Fruit fly (Drosophila melanogaster) whole organism, adult: Measurements from ENCODE around the gene CG17027.

Experiments
- CG11617 ChIP-seq: fragments of 200-800 bp; sonication (Bioruptor generic); optimal IDR thresholded peaks from 2 replicates; lab custom pipeline; 2017; ENCODE audit warnings: mild to moderate bottlenecking, missing biosample characterization, missing genetic modification reagents, missing genetic modification characterization
- CG12768 ChIP-seq: fragments of 200-800 bp; sonication (Bioruptor generic); optimal IDR thresholded peaks from 2 replicates; lab custom pipeline; 2017; ENCODE audit warnings: missing biosample characterization, missing genetic modification characterization, mild to moderate bottlenecking, moderate library complexity, missing genetic modification reagents
- CG14711 ChIP-seq: fragments of 200-800 bp; sonication (Bioruptor generic); optimal IDR thresholded peaks from 2 replicates; lab custom pipeline; 2018; ENCODE audit warnings: missing biosample characterization, mild to moderate bottlenecking, missing genetic modification characterization, moderate library complexity
- CG1620 ChIP-seq: fragments of 200-800 bp; sonication (Bioruptor generic); optimal IDR thresholded peaks from 2 replicates; lab custom pipeline; 2016; ENCODE audit warnings: missing biosample characterization, missing genetic modification characterization
- CG33017 ChIP-seq: fragments of 200-800 bp; sonication (Bioruptor generic); optimal IDR thresholded peaks from 2 replicates; lab custom pipeline; 2018; ENCODE audit warnings: missing biosample characterization, mild to moderate bottlenecking, missing genetic modification characterization, moderate library complexity
- CG5204 ChIP-seq: fragments of 200-800 bp; sonication (Bioruptor generic); optimal IDR thresholded peaks from 2 replicates; lab custom pipeline; 2016; ENCODE audit warnings: missing biosample characterization, missing genetic modification characterization
- CG7045 ChIP-seq: fragments of 200-800 bp; sonication (Bioruptor generic); optimal IDR thresholded peaks from 2 replicates; lab custom pipeline; 2017; ENCODE audit warnings: missing biosample characterization, mild to moderate bottlenecking, missing genetic modification characterization
- CG7101 ChIP-seq: fragments of 200-800 bp; sonication (Bioruptor generic); optimal IDR thresholded peaks from 2 replicates; lab custom pipeline; 2018; ENCODE audit warnings: missing biosample characterization, mild to moderate bottlenecking, missing genetic modification characterization, moderate library complexity
- Clk ChIP-seq: fragments of 200-800 bp; sonication (Bioruptor generic); optimal IDR thresholded peaks from 2 replicates; lab custom pipeline; 2017; ENCODE audit warnings: missing biosample characterization, missing genetic modification characterization
- Crg-1 ChIP-seq: fragments of 200-800 bp; sonication (Bioruptor generic); optimal IDR thresholded peaks from 2 replicates; lab custom pipeline; 2016; ENCODE audit warnings: missing biosample characterization, missing genetic modification characterization
- Hr96 ChIP-seq: fragments of 200-800 bp; sonication (Bioruptor generic); optimal IDR thresholded peaks from 2 replicates; lab custom pipeline; 2016; ENCODE audit warnings: missing biosample characterization, missing genetic modification characterization
- Mnt ChIP-seq: fragments of 200-800 bp; sonication (Bioruptor generic); optimal IDR thresholded peaks from 2 replicates; lab custom pipeline; 2016; ENCODE audit warnings: missing biosample characterization, mild to moderate bottlenecking, missing genetic modification characterization
- bab1 ChIP-seq: fragments of 200-800 bp; sonication (Bioruptor generic); optimal IDR thresholded peaks from 3 replicates; lab custom pipeline; 2019; ENCODE audit warnings: missing biosample characterization, mild to moderate bottlenecking, missing genetic modification characterization, moderate library complexity
- cic ChIP-seq: fragments of 200-800 bp; sonication (Bioruptor generic); optimal IDR thresholded peaks from 2 replicates; lab custom pipeline; 2017; ENCODE audit warnings: missing biosample characterization, mild to moderate bottlenecking, missing genetic modification characterization, moderate library complexity
- cnc ChIP-seq, 2 experiments: fragments of >200 bp; optimal IDR thresholded peaks; 2 replicates each; lab custom pipeline; 2017
- kay ChIP-seq: fragments of 200-800 bp; sonication (Bioruptor generic); peaks from one replicate; lab custom pipeline; 2016; ENCODE audit warnings: missing biosample characterization, missing genetic modification characterization, borderline replicate concordance
- ovo ChIP-seq: fragments of 200-800 bp; sonication (Bioruptor generic); optimal IDR thresholded peaks from 2 replicates; lab custom pipeline; 2016; ENCODE audit warnings: missing biosample characterization, missing genetic modification characterization
- pad ChIP-seq: fragments of 200-800 bp; sonication (Bioruptor generic); optimal IDR thresholded peaks from 3 replicates; lab custom pipeline; 2017; ENCODE audit warnings: missing biosample characterization, missing genetic modification characterization, mild to moderate bottlenecking, moderate library complexity, missing genetic modification reagents
- tj ChIP-seq: fragments of 200-800 bp; sonication (Bioruptor generic); optimal IDR thresholded peaks from 3 replicates; lab custom pipeline; 2017; ENCODE audit warnings: missing biosample characterization, mild to moderate bottlenecking, missing genetic modification characterization, moderate library complexity
- toe ChIP-seq: fragments of 200-800 bp; sonication (Bioruptor generic); optimal IDR thresholded peaks from 2 replicates; lab custom pipeline; 2016; ENCODE audit warnings: missing biosample characterization, missing genetic modification characterization

The CG17027 gene

DNA sequence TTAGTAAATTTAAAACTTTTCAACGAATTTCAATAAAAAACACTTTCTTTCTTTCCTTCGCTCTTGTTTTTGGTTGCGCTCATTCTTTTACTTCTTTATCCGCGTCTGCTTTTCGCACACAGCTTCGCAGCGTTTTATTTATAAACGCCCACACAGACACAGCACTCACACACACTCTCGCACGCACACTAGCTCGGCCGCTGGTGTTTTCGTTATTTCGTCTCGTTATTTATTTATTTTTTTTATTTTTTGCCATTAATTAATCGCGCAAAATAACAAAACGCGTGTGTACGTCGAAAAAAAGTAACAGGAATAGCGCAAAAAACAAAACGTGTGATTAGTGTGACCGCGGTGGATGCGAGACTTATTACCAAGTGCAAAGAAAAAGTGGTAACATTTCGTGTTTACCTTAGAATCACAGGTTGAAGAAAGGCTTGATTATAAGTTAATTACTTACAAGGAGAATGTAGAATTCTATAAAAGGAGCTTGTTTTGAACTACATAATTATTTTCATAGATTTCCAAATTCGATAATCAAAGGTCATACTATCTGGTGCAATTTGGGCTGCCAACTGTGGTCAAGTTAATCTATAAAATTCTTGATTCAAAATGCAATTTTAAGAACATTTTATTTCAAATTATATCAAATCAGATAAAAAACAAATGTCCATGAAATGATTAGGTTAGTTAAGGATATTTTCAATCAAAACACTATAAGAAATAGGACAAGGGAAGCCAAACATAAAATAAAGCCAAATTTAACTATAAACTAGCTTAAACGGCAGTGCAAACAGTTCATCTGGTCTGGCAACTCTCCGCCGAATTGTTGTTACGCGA lies 24.7 kb downstream of the CG17027 start, which contains the start of the genes hzg and mRpS31:
TSS of gene hzg (minus strand) at position 336 of the 837 bp plus-strand sequence.
TSS of gene mRpS31 (plus strand) at position 793 of the 837 bp plus-strand sequence.
- peak; percentile 68 for TF ChIP-seq cic
- TF ChIP-seq Crg-1, result no peak
- TF ChIP-seq CG7101 (tag; lab: Kevin White, UChicago), result peak; percentile 69
- peak; percentile 45 for TF ChIP-seq bab1 (GFP tag; lab: Kevin White, UChicago)
- TF ChIP-seq CG5204 (GFP tag; lab: Kevin White, UChicago), result no peak
- peak; percentile 62 for TF ChIP-seq Mnt
- TF ChIP-seq pad (GFP tag; lab: Kevin White, UChicago), result no peak
- no peak for TF ChIP-seq cnc (optimal IDR thresholded peaks at IDR 0.05; lab: Kevin White, UChicago)
- TF ChIP-seq CG7045, result peak; percentile 25
- TF ChIP-seq tj, result peak; percentile 39
- peak; percentile 71 for TF ChIP-seq CG12768
- TF ChIP-seq CG14711 (tag; lab: Kevin White, UChicago), result peak; percentile 49
- peak; percentile 22 for TF ChIP-seq Hr96
- TF ChIP-seq CG11617 (GFP tag; lab: Kevin White, UChicago), result peak; percentile 44
- peak; percentile 26 for TF ChIP-seq CG1620
- no peak for TF ChIP-seq Clk (GFP tag; lab: Kevin White, UChicago)
- TF ChIP-seq ovo (GFP tag; lab: Kevin White, UChicago), result peak; percentile 35
- peak; percentile 15 for TF ChIP-seq CG33017 (tag; lab: Kevin White, UChicago)
- TF ChIP-seq toe (GFP tag; lab: Kevin White, UChicago), result peak; percentile 57
- TF ChIP-seq kay (GFP tag; lab: Kevin White, UChicago), result no peak

DNA sequence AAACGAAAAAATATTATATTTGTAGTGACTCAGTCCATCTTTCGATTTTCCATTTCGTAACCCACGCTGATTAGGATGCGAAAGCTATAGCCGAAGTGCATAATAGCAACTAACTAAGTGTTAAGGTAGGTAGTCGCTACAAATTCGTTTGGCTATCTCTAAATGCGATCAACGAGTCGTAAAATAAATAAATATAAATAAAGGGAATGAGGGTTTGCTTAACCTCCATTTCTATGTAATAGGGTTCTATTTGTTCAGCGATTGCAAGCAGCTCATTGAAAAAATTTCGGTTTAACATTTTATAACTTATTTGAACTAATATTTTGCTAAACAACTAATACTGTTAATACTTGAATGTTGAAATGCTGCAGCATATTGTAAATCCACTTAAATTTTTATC lies 30.3 kb downstream of the CG17027 start:
- TF ChIP-seq toe (GFP tag; lab: Kevin White, UChicago) (no peak), tj (no peak), CG12768 (no peak), Mnt (no peak), cic (peak; percentile 60), kay (GFP tag; lab: Kevin White, UChicago) (no peak), CG1620 (no peak)

DNA sequence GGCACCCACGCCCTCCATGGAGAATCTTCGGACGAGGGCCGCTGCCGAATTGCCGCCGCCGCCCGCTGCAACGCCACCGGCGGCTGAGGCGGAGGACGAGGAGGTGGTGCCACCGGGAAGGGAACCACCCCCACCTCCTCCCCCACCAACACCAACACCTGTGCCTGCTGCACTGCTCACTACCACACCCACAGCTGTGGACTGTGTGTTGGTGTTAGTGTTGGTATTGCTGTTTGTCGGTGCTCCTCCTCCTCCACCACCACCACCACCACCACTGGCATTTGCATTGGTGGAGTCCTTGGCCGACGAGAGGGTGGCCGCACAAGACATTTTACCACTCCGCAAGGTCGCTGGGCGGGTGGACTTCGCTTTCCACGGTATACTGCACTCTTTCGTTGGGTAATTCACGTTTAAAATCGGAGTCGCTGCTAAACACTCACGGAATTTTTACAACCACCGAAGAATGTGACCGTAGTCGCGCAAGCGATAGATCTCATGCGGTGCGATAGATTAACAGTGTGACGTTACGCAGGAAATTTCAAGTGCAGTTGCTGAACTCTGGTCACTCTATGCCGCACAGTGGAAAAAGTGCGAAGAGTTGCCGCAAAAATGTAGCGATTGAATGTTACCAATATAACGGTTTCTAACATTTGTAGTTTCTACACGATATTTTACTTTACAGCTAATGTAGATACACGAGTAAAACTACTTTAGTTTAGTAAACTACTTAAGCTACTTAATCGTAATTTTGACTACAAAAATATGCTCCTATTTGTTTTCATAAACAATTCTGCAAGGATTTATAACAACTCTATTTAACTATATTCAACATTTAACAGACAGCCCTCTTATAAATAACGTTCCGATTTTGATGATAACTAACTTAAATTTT lies 31.7 kb downstream of the CG17027 start, which contains the start of gene mib1:
TSS of gene mib1 (minus strand) at position 494 of the 892 bp plus-strand sequence.
- TF ChIP-seq tj (peak; percentile 22), CG12768 (peak; percentile 31), CG1620 (no peak), cic (peak; percentile 76), Crg-1 (no peak), CG11617 (GFP tag; lab: Kevin White, UChicago) (peak; percentile 5), pad (GFP tag; lab: Kevin White, UChicago) (peak; percentile 53), CG33017 (tag; lab: Kevin White, UChicago) (no peak), toe (GFP tag; lab: Kevin White, UChicago) (no peak), Mnt (peak; percentile 30), CG5204 (GFP tag; lab: Kevin White, UChicago) (no peak), CG14711 (tag; lab: Kevin White, UChicago) (peak; percentile 40), cnc (optimal IDR thresholded peaks at IDR 0.05; lab: Kevin White, UChicago) (no peak), kay (GFP tag; lab: Kevin White, UChicago) (no peak), Clk (GFP tag; lab: Kevin White, UChicago) (no peak), CG7101 (tag; lab: Kevin White, UChicago) (peak; percentile 29), bab1 (GFP tag; lab: Kevin White, UChicago) (peak; percentile 71), Hr96 (peak; percentile 31), CG7045 (no peak), ovo (GFP tag; lab: Kevin White, UChicago) (peak; percentile 44)

DNA sequence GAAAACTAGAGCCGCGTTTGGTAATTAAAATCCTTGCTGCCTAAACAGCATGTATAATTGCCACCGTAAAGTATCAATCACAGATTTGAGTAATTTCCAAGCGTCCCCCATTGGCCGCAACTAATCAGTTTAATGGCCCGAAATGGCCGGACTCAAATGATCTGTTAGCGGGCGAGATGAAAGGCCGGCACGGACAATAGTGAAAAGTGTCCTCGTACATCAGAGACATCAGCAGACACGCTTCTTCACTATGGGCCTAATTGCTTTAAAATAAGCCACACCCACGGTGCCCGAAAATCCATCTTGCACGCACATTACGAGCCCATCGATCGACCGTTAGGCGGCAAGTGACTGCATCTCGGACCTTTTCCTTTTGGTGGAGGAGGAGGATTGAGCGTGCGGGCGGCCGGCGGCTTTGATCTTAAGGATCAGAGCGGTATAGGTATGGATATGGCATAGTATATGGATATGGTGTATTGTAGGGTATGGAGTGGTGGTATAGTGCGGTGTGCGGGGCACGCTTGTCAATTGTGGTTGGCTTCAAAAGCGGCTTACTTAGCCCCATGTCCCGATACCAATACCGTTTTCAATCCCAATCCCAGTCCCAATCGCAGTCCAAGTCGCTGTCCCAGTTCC lies 32.5 kb downstream of the CG17027 start:
- TF ChIP-seq bab1 (GFP tag; lab: Kevin White, UChicago) (no peak), pad (GFP tag; lab: Kevin White, UChicago) (no peak), CG7045 (no peak), Crg-1 (no peak), CG33017 (tag; lab: Kevin White, UChicago) (no peak), CG14711 (tag; lab: Kevin White, UChicago) (no peak), CG1620 (no peak), toe (GFP tag; lab: Kevin White, UChicago) (no peak), CG5204 (GFP tag; lab: Kevin White, UChicago) (no peak), ovo (GFP tag; lab: Kevin White, UChicago) (no peak), cnc (optimal IDR thresholded peaks at IDR 0.05; lab: Kevin White, UChicago) (no peak), CG11617 (GFP tag; lab: Kevin White, UChicago) (no peak), Clk (GFP tag; lab: Kevin White, UChicago) (no peak), kay (GFP tag; lab: Kevin White, UChicago) (no peak)
